Worm (Caenorhabditis elegans) whole organism, L3 larva: Measurements from ENCODE around the gene rml-1.
"Not testable (repeated sequence)": the region's sequence is repeated elsewhere in the genome, so short reads cannot be mapped to it uniquely, and the experiment has no call there.

ENCODE experiments used
- ama-1 ChIP-seq: fragments of 150-350 bp; optimal IDR thresholded peaks from 2 replicates; lab custom pipeline; 2018
- ceh-82 ChIP-seq: fragments of 150-350 bp; optimal IDR thresholded peaks from 2 replicates; lab custom pipeline; 2014; ENCODE audit warnings: missing biosample characterization, missing genetic modification characterization
- hmg-11 ChIP-seq: sonication (generic microtip); optimal IDR thresholded peaks from 2 replicates; lab custom pipeline; 2016; ENCODE audit warnings: missing genetic modification characterization, missing compliant biosample characterization
- nhr-11 ChIP-seq: fragments of 150-350 bp; optimal IDR thresholded peaks from 2 replicates; lab custom pipeline; 2014; ENCODE audit warnings: missing biosample characterization, missing genetic modification characterization
- nhr-237 ChIP-seq: fragments of 150-350 bp; optimal IDR thresholded peaks from 2 replicates; lab custom pipeline; 2014; ENCODE audit warnings: missing biosample characterization, missing genetic modification characterization

- TF ChIP-seq ama-1 (lab: Kevin White, UChicago); nhr-11 (tag; lab: Kevin White, UChicago); nhr-237 (tag; lab: Kevin White, UChicago); hmg-11 (tag; lab: Kevin White, UChicago); ceh-82: not testable (repeated sequence)
These were observed 16.7 kb downstream of the rml-1 start, which contains the start of gene mlc-7 for ce11 chrIII:13751144-13751543.
